Worm (Caenorhabditis elegans) whole organism, L3 larva: Measurements from ENCODE around the gene Y53C12B.7.

ENCODE experiments used
- R02D3.7 ChIP-seq: fragments of 150-350 bp; optimal IDR thresholded peaks from 2 replicates; lab custom pipeline; 2014; ENCODE audit warnings: missing biosample characterization, missing genetic modification characterization
- ZK546.5 ChIP-seq: sonication (generic microtip); optimal IDR thresholded peaks from 2 replicates; lab custom pipeline; 2017; ENCODE audit warnings: missing biosample characterization, missing genetic modification characterization
- ama-1 ChIP-seq: fragments of 150-350 bp; optimal IDR thresholded peaks from 2 replicates; lab custom pipeline; 2018
- ceh-28 ChIP-seq: fragments of 150-350 bp; optimal IDR thresholded peaks from 2 replicates; lab custom pipeline; 2014; ENCODE audit warnings: missing biosample characterization, missing genetic modification reagents, missing genetic modification characterization
- ceh-9 ChIP-seq: sonication (generic microtip); optimal IDR thresholded peaks from 2 replicates; lab custom pipeline; 2018; ENCODE audit warnings: missing biosample characterization, missing genetic modification characterization
- daf-12 ChIP-seq: fragments of 150-350 bp; optimal IDR thresholded peaks from 2 replicates; lab custom pipeline; 2014; ENCODE audit warnings: missing biosample characterization, missing genetic modification reagents, missing genetic modification characterization
- egl-27 ChIP-seq: sonication (generic microtip); optimal IDR thresholded peaks from 4 replicates; lab custom pipeline; 2017; ENCODE audit warnings: missing biosample characterization, missing genetic modification reagents, missing genetic modification characterization
- egl-5 ChIP-seq: fragments of 150-350 bp; optimal IDR thresholded peaks from 2 replicates; lab custom pipeline; 2017; ENCODE audit warnings: missing biosample characterization, missing genetic modification reagents, missing genetic modification characterization, inconsistent platforms
- elt-1 ChIP-seq: fragments of 150-350 bp; optimal IDR thresholded peaks from 2 replicates; lab custom pipeline; 2014; ENCODE audit warnings: missing biosample characterization, missing genetic modification characterization
- elt-3 ChIP-seq, 3 experiments: fragments of 150-350 bp in 1 of 3; sonication (generic microtip) in 2 of 3; optimal IDR thresholded peaks; 2 replicates in 2 of 3; 4 replicates in 1 of 3; lab custom pipeline; 2014 to 2017; ENCODE audit warnings: missing biosample characterization in 3 of 3, missing genetic modification characterization in 3 of 3
- eor-1 ChIP-seq, 2 experiments: fragments of 150-350 bp; optimal IDR thresholded peaks; 2 replicates each; lab custom pipeline; 2014 to 2018; ENCODE audit warnings: missing biosample characterization in 2 of 2, missing genetic modification characterization in 2 of 2
- fkh-2 ChIP-seq: fragments of 150-350 bp; optimal IDR thresholded peaks from 2 replicates; lab custom pipeline; 2014; ENCODE audit warnings: missing biosample characterization, missing genetic modification reagents, missing genetic modification characterization
- fos-1 ChIP-seq: fragments of 150-350 bp; optimal IDR thresholded peaks from 2 replicates; lab custom pipeline; 2014; ENCODE audit warnings: missing biosample characterization, missing genetic modification characterization
- hmg-11 ChIP-seq: sonication (generic microtip); optimal IDR thresholded peaks from 2 replicates; lab custom pipeline; 2016; ENCODE audit warnings: missing genetic modification characterization, missing compliant biosample characterization
- jun-1 ChIP-seq: fragments of 150-350 bp; optimal IDR thresholded peaks from 2 replicates; lab custom pipeline; 2014; ENCODE audit warnings: missing biosample characterization, missing genetic modification reagents, missing genetic modification characterization
- lin-15B ChIP-seq: fragments of 150-350 bp; optimal IDR thresholded peaks from 2 replicates; lab custom pipeline; 2014; ENCODE audit warnings: missing biosample characterization, missing genetic modification characterization
- lin-39 ChIP-seq: fragments of 150-350 bp; optimal IDR thresholded peaks from 2 replicates; lab custom pipeline; 2018; ENCODE audit warnings: missing biosample characterization, missing genetic modification reagents, missing genetic modification characterization
- lsy-12 ChIP-seq: sonication (generic microtip); optimal IDR thresholded peaks from 2 replicates; lab custom pipeline; 2016; ENCODE audit warnings: mild to moderate bottlenecking, missing genetic modification characterization, missing compliant biosample characterization
- mdl-1 ChIP-seq: fragments of 150-350 bp; optimal IDR thresholded peaks from 2 replicates; lab custom pipeline; 2014; ENCODE audit warnings: missing biosample characterization, missing genetic modification characterization
- mml-1 ChIP-seq: fragments of 150-350 bp; sonication (generic microtip); optimal IDR thresholded peaks from 3 replicates; lab custom pipeline; 2014; ENCODE audit warnings: missing biosample characterization, missing genetic modification characterization
- nfya-1 ChIP-seq: sonication (generic microtip); optimal IDR thresholded peaks from 2 replicates; lab custom pipeline; 2017; ENCODE audit warnings: missing genetic modification characterization, mild to moderate bottlenecking, missing compliant biosample characterization, antibody characterized with exemption, moderate library complexity; ENCODE audit not compliant: insufficient read depth
- nhr-11 ChIP-seq: fragments of 150-350 bp; optimal IDR thresholded peaks from 2 replicates; lab custom pipeline; 2014; ENCODE audit warnings: missing biosample characterization, missing genetic modification characterization
- nhr-12 ChIP-seq: fragments of 150-350 bp; optimal IDR thresholded peaks from 2 replicates; lab custom pipeline; 2014; ENCODE audit warnings: missing biosample characterization, missing genetic modification characterization
- nhr-23 ChIP-seq: fragments of 150-350 bp; optimal IDR thresholded peaks from 2 replicates; lab custom pipeline; 2014; ENCODE audit warnings: missing biosample characterization, missing genetic modification reagents, missing genetic modification characterization
- nhr-237 ChIP-seq: fragments of 150-350 bp; optimal IDR thresholded peaks from 2 replicates; lab custom pipeline; 2014; ENCODE audit warnings: missing biosample characterization, missing genetic modification characterization
- nhr-28 ChIP-seq: fragments of 150-350 bp; optimal IDR thresholded peaks from 2 replicates; lab custom pipeline; 2014; ENCODE audit warnings: missing biosample characterization, missing genetic modification characterization
- nhr-67 ChIP-seq: fragments of 150-350 bp; optimal IDR thresholded peaks from 2 replicates; lab custom pipeline; 2014; ENCODE audit warnings: missing biosample characterization, missing genetic modification characterization
- nhr-76 ChIP-seq: fragments of 150-350 bp; sonication (generic microtip); optimal IDR thresholded peaks from 5 replicates; lab custom pipeline; 2014; ENCODE audit warnings: missing biosample characterization, missing genetic modification characterization
- pha-4 ChIP-seq: fragments of 150-350 bp; optimal IDR thresholded peaks from 2 replicates; lab custom pipeline; 2014; ENCODE audit warnings: missing biosample characterization, missing genetic modification reagents, missing genetic modification characterization
- pqm-1 ChIP-seq: fragments of 150-350 bp; optimal IDR thresholded peaks from 2 replicates; lab custom pipeline; 2017; ENCODE audit warnings: missing biosample characterization, missing genetic modification characterization, inconsistent platforms
- skn-1 ChIP-seq: fragments of 150-350 bp; optimal IDR thresholded peaks from 2 replicates; lab custom pipeline; 2014; ENCODE audit warnings: missing biosample characterization, missing genetic modification characterization
- snpc-4 ChIP-seq: fragments of 150-350 bp; optimal IDR thresholded peaks from 2 replicates; lab custom pipeline; 2014; ENCODE audit warnings: missing biosample characterization, missing genetic modification characterization
- tbx-2 ChIP-seq: sonication (generic microtip); optimal IDR thresholded peaks from 2 replicates; lab custom pipeline; 2016; ENCODE audit warnings: mild to moderate bottlenecking, missing genetic modification characterization, missing compliant biosample characterization
- unc-39 ChIP-seq: sonication (generic microtip); optimal IDR thresholded peaks from 4 replicates; lab custom pipeline; 2017; ENCODE audit warnings: missing biosample characterization, missing genetic modification characterization
- unc-62 ChIP-seq: fragments of 150-350 bp; sonication (generic microtip); optimal IDR thresholded peaks from 4 replicates; lab custom pipeline; 2014; ENCODE audit warnings: missing biosample characterization, missing genetic modification reagents, missing genetic modification characterization
- ztf-11 ChIP-seq: fragments of 150-350 bp; optimal IDR thresholded peaks from 2 replicates; lab custom pipeline; 2014; ENCODE audit warnings: missing biosample characterization, missing genetic modification characterization

The Y53C12B.7 gene

ce11 chrII:9716417-9717039 lies 36.5 kb downstream of the Y53C12B.7 start, which contains the start of gene wee-1.3 (continued):
- TF ChIP-seq R02D3.7 (tag; lab: Kevin White, UChicago), result peak; percentile 65
- TF ChIP-seq skn-1 (tag; lab: Kevin White, UChicago), result peak; percentile 40
- TF ChIP-seq nhr-12 (tag; lab: Kevin White, UChicago), result no peak
- TF ChIP-seq mdl-1 (tag; lab: Kevin White, UChicago), result no peak
- TF ChIP-seq fkh-2 (tag; lab: Kevin White, UChicago), result no peak
- no peak for TF ChIP-seq elt-3 (tag; optimal IDR thresholded peaks at IDR 0.05; lab: Kevin White, UChicago)
- no peak for TF ChIP-seq ZK546.5
- TF ChIP-seq lin-15B, result peak; percentile 72
- no peak for TF ChIP-seq lsy-12 (tag; lab: Kevin White, UChicago)

- TF ChIP-seq pqm-1 (tag; lab: Kevin White, UChicago) (peak; percentile 5), ztf-11 (no peak), nhr-67 (tag; lab: Kevin White, UChicago) (no peak), lsy-12 (tag; lab: Kevin White, UChicago) (no peak), lin-39 (no peak), mml-1 (no peak)
Observed at ce11 chrII:9713083-9713482, 39.9 kb downstream of the Y53C12B.7 start.

ce11 chrII:9708835-9709299 lies 44.2 kb downstream of the Y53C12B.7 start, which contains the start of gene glt-5:
Gene glt-5, minus strand, starts transcription at chrII:9708885.
- TF ChIP-seq nhr-12 (tag; lab: Kevin White, UChicago) (no peak), unc-39 (tag; lab: Kevin White, UChicago) (no peak), tbx-2 (no peak), ceh-28 (tag; lab: Kevin White, UChicago) (no peak), fos-1 (tag; lab: Kevin White, UChicago) (no peak)
- TF ChIP-seq, all 47 proteins: peak for 0

- TF ChIP-seq jun-1 (tag; lab: Kevin White, UChicago), result no peak
- no peak for TF ChIP-seq nhr-237 (tag; lab: Kevin White, UChicago)
- no peak for TF ChIP-seq ama-1
- peak; percentile 52 for TF ChIP-seq nfya-1 (tag; lab: Kevin White, UChicago)
- TF ChIP-seq unc-62 (GFP tag; lab: Kevin White, UChicago), result no peak
- no peak for TF ChIP-seq eor-1 (tag; optimal IDR thresholded peaks at IDR 0.05; lab: Kevin White, UChicago)
- no peak for TF ChIP-seq pqm-1 (tag; lab: Kevin White, UChicago)
- no peak for TF ChIP-seq nhr-28 (tag; lab: Kevin White, UChicago)
- no peak for TF ChIP-seq egl-27 (tag; lab: Kevin White, UChicago)
- peak; percentile 78 for TF ChIP-seq pha-4 (tag; lab: Kevin White, UChicago)
- no peak for TF ChIP-seq nhr-76 (tag; lab: Kevin White, UChicago)
- TF ChIP-seq tbx-2, result no peak
- no peak for TF ChIP-seq lsy-12 (tag; lab: Kevin White, UChicago)
- TF ChIP-seq nhr-11 (tag; lab: Kevin White, UChicago), result no peak
- no peak for TF ChIP-seq elt-1 (tag; lab: Kevin White, UChicago)
- TF ChIP-seq skn-1 (tag; lab: Kevin White, UChicago), result no peak
- TF ChIP-seq lin-39, result peak; percentile 16
- peak; percentile 4 for TF ChIP-seq egl-5
- no peak for TF ChIP-seq elt-3 (tag; optimal IDR thresholded peaks at IDR 0.05; lab: Kevin White, UChicago)
- TF ChIP-seq lin-15B, result peak; percentile 51
- TF ChIP-seq daf-12 (tag; lab: Kevin White, UChicago), result no peak
- peak; percentile 54 for TF ChIP-seq hmg-11 (tag; lab: Kevin White, UChicago)
- peak; percentile 8 for TF ChIP-seq nhr-23 (tag; lab: Kevin White, UChicago)
Observed at ce11 chrII:9706207-9706606, 46.8 kb downstream of the Y53C12B.7 start, which contains the start of gene Y53C12A.3. Gene Y53C12A.3, minus strand, starts transcription at chrII:9706240.

- no peak for TF ChIP-seq snpc-4 (tag; lab: Kevin White, UChicago)
- TF ChIP-seq nhr-67 (tag; lab: Kevin White, UChicago), result no peak
- TF ChIP-seq lsy-12 (tag; lab: Kevin White, UChicago), result no peak
- no peak for TF ChIP-seq fos-1 (tag; lab: Kevin White, UChicago)
- TF ChIP-seq ceh-9 (tag; lab: Kevin White, UChicago), result no peak
- TF ChIP-seq nhr-237 (tag; lab: Kevin White, UChicago), result no peak
- no peak for TF ChIP-seq skn-1 (tag; lab: Kevin White, UChicago)
- TF ChIP-seq R02D3.7 (tag; lab: Kevin White, UChicago), result no peak
Observed at ce11 chrII:9704746-9705145, 48.3 kb downstream of the Y53C12B.7 start, which contains the start of gene Y53C12A.10. Gene Y53C12A.10, minus strand, starts transcription at chrII:9704846.
